Fruit fly (Drosophila melanogaster) whole organism, pupa: ENCODE data around the gene fd96Ca.

Experiments used
- CG10348 ChIP-seq: fragments of 200-800 bp; sonication (Bioruptor generic); IDR thresholded peaks from 2 replicates; pipeline ENCODE4 v1.3.6; 2022; ENCODE audit warnings: missing biosample characterization, missing genetic modification characterization
- CG12605 ChIP-seq: fragments of 200-800 bp; sonication (Bioruptor generic); IDR thresholded peaks from 2 replicates; pipeline ENCODE4 v1.3.6; 2022; ENCODE audit warnings: missing biosample characterization, missing genetic modification characterization
- CG13204 ChIP-seq: fragments of 200-800 bp; sonication (Bioruptor generic); optimal IDR thresholded peaks from 2 replicates; lab custom pipeline; 2018; ENCODE audit warnings: missing biosample characterization, mild to moderate bottlenecking, missing genetic modification characterization, moderate library complexity
- CG14655 ChIP-seq: fragments of 200-800 bp; sonication (Bioruptor generic); optimal IDR thresholded peaks from 3 replicates; lab custom pipeline; 2017; ENCODE audit warnings: mild to moderate bottlenecking, missing biosample characterization, missing genetic modification reagents, missing genetic modification characterization
- CG15710 ChIP-seq: fragments of 200-800 bp; sonication (Bioruptor generic); optimal IDR thresholded peaks from 2 replicates; lab custom pipeline; 2018; ENCODE audit warnings: missing biosample characterization, mild to moderate bottlenecking, missing genetic modification characterization, moderate library complexity
- CG17806 ChIP-seq: fragments of 200-800 bp; sonication (Bioruptor generic); optimal IDR thresholded peaks from 2 replicates; lab custom pipeline; 2018; ENCODE audit warnings: missing biosample characterization, mild to moderate bottlenecking, missing genetic modification characterization, moderate library complexity
- CG32121 ChIP-seq: fragments of 200-800 bp; sonication (Bioruptor generic); IDR thresholded peaks from 2 replicates; pipeline ENCODE4 v1.3.6; 2022; ENCODE audit warnings: missing biosample characterization, missing genetic modification characterization
- CG34367 ChIP-seq: fragments of 200-800 bp; sonication (Bioruptor generic); optimal IDR thresholded peaks from 2 replicates; lab custom pipeline; 2018; ENCODE audit warnings: missing biosample characterization, mild to moderate bottlenecking, missing genetic modification characterization
- CG4496 ChIP-seq: fragments of 200-800 bp; sonication (Bioruptor generic); IDR thresholded peaks from 3 replicates; pipeline ENCODE4 v1.3.6; 2022; ENCODE audit warnings: missing biosample characterization, missing genetic modification characterization
- CG8159 ChIP-seq: fragments of 200-800 bp; sonication (Bioruptor generic); optimal IDR thresholded peaks from 3 replicates; lab custom pipeline; 2018; ENCODE audit warnings: missing biosample characterization, mild to moderate bottlenecking, missing genetic modification characterization, moderate library complexity
- CG8301 ChIP-seq: fragments of 200-800 bp; sonication (Bioruptor generic); optimal IDR thresholded peaks from 2 replicates; lab custom pipeline; 2018; ENCODE audit warnings: missing biosample characterization, mild to moderate bottlenecking, missing genetic modification characterization
- CG9948 ChIP-seq: fragments of 200-800 bp; sonication (Bioruptor generic); optimal IDR thresholded peaks from 2 replicates; lab custom pipeline; 2018; ENCODE audit warnings: missing biosample characterization, mild to moderate bottlenecking, missing genetic modification characterization, moderate library complexity
- D1 ChIP-seq: fragments of 200-800 bp; sonication (Bioruptor generic); optimal IDR thresholded peaks from 2 replicates; lab custom pipeline; 2018; ENCODE audit warnings: missing biosample characterization, mild to moderate bottlenecking, missing genetic modification characterization, moderate library complexity
- EcR ChIP-seq: fragments of 200-800 bp; sonication (Bioruptor generic); optimal IDR thresholded peaks from 3 replicates; lab custom pipeline; 2019; ENCODE audit warnings: missing biosample characterization, missing genetic modification characterization, mild to moderate bottlenecking, moderate library complexity, missing genetic modification reagents
- Ets98B ChIP-seq: fragments of 200-800 bp; sonication (Bioruptor generic); IDR thresholded peaks from 2 replicates; pipeline ENCODE4 v1.3.6; 2022; ENCODE audit warnings: missing biosample characterization, missing genetic modification characterization
- Pif1A ChIP-seq: fragments of 200-800 bp; sonication (Bioruptor generic); optimal IDR thresholded peaks from 3 replicates; lab custom pipeline; 2016; ENCODE audit warnings: missing biosample characterization, missing genetic modification characterization
- Pif1B ChIP-seq: fragments of 200-800 bp; sonication (Bioruptor generic); optimal IDR thresholded peaks from 3 replicates; lab custom pipeline; 2016; ENCODE audit warnings: missing biosample characterization, missing genetic modification characterization
- Snoo ChIP-seq: fragments of 200-800 bp; sonication (Bioruptor generic); optimal IDR thresholded peaks from 3 replicates; lab custom pipeline; 2017; ENCODE audit warnings: missing biosample characterization, mild to moderate bottlenecking, missing genetic modification characterization, inconsistent platforms
- fd96Ca ChIP-seq: fragments of 200-800 bp; sonication (Bioruptor generic); IDR thresholded peaks from 3 replicates; pipeline ENCODE4 v1.3.6; 2022; ENCODE audit warnings: missing biosample characterization, missing genetic modification characterization
- gl ChIP-seq: fragments of 200-800 bp; sonication (Bioruptor generic); optimal IDR thresholded peaks from 2 replicates; lab custom pipeline; 2018; ENCODE audit warnings: missing biosample characterization, mild to moderate bottlenecking, missing genetic modification characterization
- rn ChIP-seq: fragments of 200-800 bp; sonication (Bioruptor generic); IDR thresholded peaks from 2 replicates; pipeline ENCODE4 v1.3.6; 2022; ENCODE audit warnings: missing biosample characterization, missing genetic modification characterization

The fd96Ca gene

DNA sequence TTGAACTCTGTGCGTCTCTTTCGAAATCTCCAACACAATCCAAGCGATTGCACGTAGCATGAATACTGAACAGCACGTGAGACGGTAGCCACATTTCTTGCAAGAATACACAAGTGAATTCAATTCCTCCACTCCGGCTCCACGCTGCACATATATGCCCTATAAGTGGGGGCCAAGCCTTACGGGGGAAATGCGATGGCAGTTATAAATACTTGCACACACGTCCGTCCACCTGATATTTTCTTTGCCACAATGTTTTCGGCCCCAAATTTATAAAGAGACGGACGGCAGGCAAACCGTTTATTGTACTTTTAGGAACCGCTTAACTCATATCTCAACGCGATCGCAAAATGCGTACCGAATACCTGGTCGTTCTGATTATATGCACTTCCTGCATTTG, 36.5 kb upstream of the fd96Ca start, which contains the start of gene CG11786:
TSS of gene CG11786 (plus strand) at position 301 of the 400 bp plus-strand sequence.
- no peak for TF ChIP-seq CG14655 (GFP tag; lab: Kevin White, UChicago)
- TF ChIP-seq D1 (tag; lab: Kevin White, UChicago): no peak
- no peak for TF ChIP-seq fd96Ca
- TF ChIP-seq CG8159 (tag; lab: Kevin White, UChicago): no peak
- TF ChIP-seq EcR (GFP tag; lab: Kevin White, UChicago): no peak
- TF ChIP-seq rn (GFP tag; lab: Robert Waterston, UW): no peak
- TF ChIP-seq CG4496 (GFP tag; lab: Robert Waterston, UW): no peak
- TF ChIP-seq Snoo (tag; lab: Kevin White, UChicago): no peak
- TF ChIP-seq, all 21 proteins: peak for 0

- TF ChIP-seq EcR (GFP tag; lab: Kevin White, UChicago): no peak
- 0 out of 3 replicates have a peak, but pooled peaks have one; percentile 31 for TF ChIP-seq CG4496 (GFP tag; lab: Robert Waterston, UW)
- TF ChIP-seq CG32121: peak; percentile 15; the same call in 1 of the 2 replicates
Observed at dm6 chr3R:25047504-25047903, 35.0 kb upstream of the fd96Ca start, which contains the start of gene CG11790. CG11790 (plus strand) TSS chr3R:25047706.

dm6 chr3R:25049383-25049741, 33.1 kb upstream of the fd96Ca start, which contains the start of gene CG11791:
CG11791 (plus strand) TSS chr3R:25049616.
- no peak for TF ChIP-seq CG8301 (tag; lab: Kevin White, UChicago)
- no peak for TF ChIP-seq gl (tag; lab: Kevin White, UChicago)
- TF ChIP-seq CG8159 (tag; lab: Kevin White, UChicago): no peak
- TF ChIP-seq fd96Ca: no peak
- TF ChIP-seq CG12605 (GFP tag; lab: Robert Waterston, UW): no peak
- TF ChIP-seq D1 (tag; lab: Kevin White, UChicago): no peak
- TF ChIP-seq rn (GFP tag; lab: Robert Waterston, UW): no peak
- no peak for TF ChIP-seq CG9948 (tag; lab: Kevin White, UChicago)

DNA sequence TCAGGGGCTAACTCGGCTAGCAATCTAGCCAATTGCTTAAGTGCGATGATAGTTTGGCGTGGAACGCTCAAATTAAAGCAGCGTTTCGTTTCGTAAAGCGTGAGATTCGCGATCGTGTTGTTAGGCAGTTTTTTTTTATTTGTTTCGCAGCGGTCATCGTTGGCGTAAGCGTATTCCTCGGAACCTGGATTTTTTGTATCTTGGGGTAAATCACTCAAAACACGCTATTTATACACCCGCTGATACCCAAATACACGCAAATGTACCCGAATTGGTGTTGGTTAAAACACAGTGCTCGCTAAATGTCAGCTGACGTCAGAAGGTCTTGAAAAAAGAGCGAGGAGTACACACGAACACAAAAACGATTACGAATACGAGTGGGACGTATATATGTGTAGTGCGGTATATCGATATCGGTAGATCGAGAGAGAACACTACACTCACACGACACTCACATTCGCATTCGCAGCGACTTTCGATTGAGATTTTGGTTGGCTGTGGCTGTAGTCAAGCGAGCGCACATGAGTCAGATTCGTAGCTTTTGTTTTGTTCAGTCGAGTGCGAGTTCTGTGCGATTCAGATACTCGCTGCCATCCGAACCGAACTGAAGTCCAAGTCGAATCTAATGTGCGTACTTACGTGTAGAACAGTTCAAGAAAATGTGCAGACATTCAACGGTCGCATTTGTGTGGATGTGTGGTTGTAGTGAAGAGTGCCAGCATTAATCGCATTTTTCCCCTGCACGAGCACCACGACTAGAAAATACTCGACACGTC, 32.6 kb upstream of the fd96Ca start:
- TF ChIP-seq EcR (GFP tag; lab: Kevin White, UChicago): peak; percentile 72
- TF ChIP-seq CG4496 (GFP tag; lab: Robert Waterston, UW): no peak
- no peak for TF ChIP-seq CG14655 (GFP tag; lab: Kevin White, UChicago)
- no peak for TF ChIP-seq CG32121
- no peak for TF ChIP-seq CG9948 (tag; lab: Kevin White, UChicago)
- TF ChIP-seq rn (GFP tag; lab: Robert Waterston, UW): no peak
- peak; percentile 44 for TF ChIP-seq gl (tag; lab: Kevin White, UChicago)
- TF ChIP-seq CG13204: no peak
- TF ChIP-seq CG15710 (tag; lab: Kevin White, UChicago): peak; percentile 11
- no peak for TF ChIP-seq Ets98B (GFP tag; lab: Robert Waterston, UW)
- TF ChIP-seq CG34367 (tag; lab: Kevin White, UChicago): no peak
- TF ChIP-seq CG8301 (tag; lab: Kevin White, UChicago): peak; percentile 5
- TF ChIP-seq Pif1A (GFP tag; lab: Kevin White, UChicago): no peak
- no peak for TF ChIP-seq D1 (tag; lab: Kevin White, UChicago)
- no peak for TF ChIP-seq CG8159 (tag; lab: Kevin White, UChicago)
- peak; percentile 39 for TF ChIP-seq Snoo (tag; lab: Kevin White, UChicago)
- peak; percentile 13 for TF ChIP-seq CG17806 (tag; lab: Kevin White, UChicago)
- no peak for TF ChIP-seq fd96Ca
- no peak for TF ChIP-seq CG10348 (GFP tag; lab: Robert Waterston, UW)
- no peak for TF ChIP-seq CG12605 (GFP tag; lab: Robert Waterston, UW)
- peak; percentile 59 for TF ChIP-seq Pif1B
- TF ChIP-seq, all 21 proteins: peak for 7

dm6 chr3R:25050649-25051048, 31.8 kb upstream of the fd96Ca start:
- TF ChIP-seq CG17806 (tag; lab: Kevin White, UChicago) (no peak), CG34367 (tag; lab: Kevin White, UChicago) (no peak), CG9948 (tag; lab: Kevin White, UChicago) (no peak), Pif1B (no peak)

DNA sequence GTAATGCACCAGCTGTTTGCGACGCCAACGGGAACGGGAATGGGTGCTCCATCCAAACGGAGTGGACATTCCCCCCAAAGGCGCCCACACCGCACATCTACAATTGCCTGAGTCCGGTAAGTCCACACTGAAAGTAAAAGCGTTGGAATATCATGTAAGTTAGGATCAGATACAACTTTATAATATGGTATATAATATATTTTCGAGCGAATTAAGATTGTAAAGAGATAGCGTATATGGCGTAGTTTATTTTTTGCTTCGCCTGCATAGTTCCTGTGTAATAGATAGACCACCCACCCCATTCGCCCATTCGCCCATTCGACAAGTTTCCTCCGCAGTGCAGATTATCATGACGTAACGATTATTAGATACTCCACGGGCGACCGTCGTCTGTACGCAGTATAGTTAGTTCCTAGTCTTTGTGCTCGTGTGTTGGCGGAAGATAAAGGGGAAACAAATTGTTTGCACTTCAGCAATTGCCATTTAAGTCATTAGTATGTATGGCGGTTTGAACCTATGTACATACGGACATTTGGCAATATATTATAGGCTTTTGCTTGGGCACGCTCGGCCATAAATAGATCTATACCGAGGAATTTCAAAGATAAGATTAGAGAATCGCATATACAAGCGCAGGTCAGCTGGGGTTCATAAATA, 30.9 kb upstream of the fd96Ca start:
- TF ChIP-seq fd96Ca: no peak
- no peak for TF ChIP-seq rn (GFP tag; lab: Robert Waterston, UW)
- no peak for TF ChIP-seq CG9948 (tag; lab: Kevin White, UChicago)
- TF ChIP-seq D1 (tag; lab: Kevin White, UChicago): no peak
- TF ChIP-seq CG34367 (tag; lab: Kevin White, UChicago): no peak
- no peak for TF ChIP-seq CG15710 (tag; lab: Kevin White, UChicago)
- TF ChIP-seq CG13204: no peak
- TF ChIP-seq Pif1A (GFP tag; lab: Kevin White, UChicago): no peak
- no peak for TF ChIP-seq CG17806 (tag; lab: Kevin White, UChicago)
- TF ChIP-seq CG10348 (GFP tag; lab: Robert Waterston, UW): no peak
- TF ChIP-seq gl (tag; lab: Kevin White, UChicago): no peak
- TF ChIP-seq EcR (GFP tag; lab: Kevin White, UChicago): no peak
- TF ChIP-seq CG32121: peak; percentile 73
- peak; percentile 27 for TF ChIP-seq Pif1B
- no peak for TF ChIP-seq Snoo (tag; lab: Kevin White, UChicago)
- TF ChIP-seq CG8159 (tag; lab: Kevin White, UChicago): no peak
- TF ChIP-seq CG12605 (GFP tag; lab: Robert Waterston, UW): no peak
- peak; percentile 80 for TF ChIP-seq Ets98B (GFP tag; lab: Robert Waterston, UW)
- peak; percentile 56 for TF ChIP-seq CG8301 (tag; lab: Kevin White, UChicago)
- peak; percentile 72; the same call in 2 of the 3 replicates for TF ChIP-seq CG4496 (GFP tag; lab: Robert Waterston, UW)
